Worm (Caenorhabditis elegans) whole organism, L3 larva: ENCODE data around the gene tag-120.
A peak's percentile ranks its signal among the peaks of the same experiment; 100 is the strongest.

Experiments
- R02D3.7 ChIP-seq: fragments of 150-350 bp; optimal IDR thresholded peaks from 2 replicates; lab custom pipeline; 2014; ENCODE audit warnings: missing biosample characterization, missing genetic modification characterization
- ZK546.5 ChIP-seq: sonication (generic microtip); optimal IDR thresholded peaks from 2 replicates; lab custom pipeline; 2017; ENCODE audit warnings: missing biosample characterization, missing genetic modification characterization
- aly-2 ChIP-seq: fragments of 150-350 bp; optimal IDR thresholded peaks from 2 replicates; lab custom pipeline; 2014; ENCODE audit warnings: missing biosample characterization, missing genetic modification characterization
- ama-1 ChIP-seq: fragments of 150-350 bp; optimal IDR thresholded peaks from 2 replicates; lab custom pipeline; 2018
- ceh-82 ChIP-seq: fragments of 150-350 bp; optimal IDR thresholded peaks from 2 replicates; lab custom pipeline; 2014; ENCODE audit warnings: missing biosample characterization, missing genetic modification characterization
- daf-12 ChIP-seq: fragments of 150-350 bp; optimal IDR thresholded peaks from 2 replicates; lab custom pipeline; 2014; ENCODE audit warnings: missing biosample characterization, missing genetic modification reagents, missing genetic modification characterization
- egl-5 ChIP-seq: fragments of 150-350 bp; optimal IDR thresholded peaks from 2 replicates; lab custom pipeline; 2017; ENCODE audit warnings: missing biosample characterization, missing genetic modification reagents, missing genetic modification characterization, inconsistent platforms
- elt-1 ChIP-seq: fragments of 150-350 bp; optimal IDR thresholded peaks from 2 replicates; lab custom pipeline; 2014; ENCODE audit warnings: missing biosample characterization, missing genetic modification characterization
- elt-2 ChIP-seq: sonication (generic microtip); optimal IDR thresholded peaks from 2 replicates; lab custom pipeline; 2016; ENCODE audit warnings: missing genetic modification reagents, mild to moderate bottlenecking, missing genetic modification characterization, missing compliant biosample characterization
- elt-3 ChIP-seq, 3 experiments: fragments of 150-350 bp in 1 of 3; sonication (generic microtip) in 2 of 3; optimal IDR thresholded peaks; 2 replicates in 2 of 3; 4 replicates in 1 of 3; lab custom pipeline; 2014 to 2017; ENCODE audit warnings: missing biosample characterization in 3 of 3, missing genetic modification characterization in 3 of 3
- eor-1 ChIP-seq, 2 experiments: fragments of 150-350 bp; optimal IDR thresholded peaks; 2 replicates each; lab custom pipeline; 2014 to 2018; ENCODE audit warnings: missing biosample characterization in 2 of 2, missing genetic modification characterization in 2 of 2
- fkh-10 ChIP-seq: sonication (generic microtip); optimal IDR thresholded peaks from 2 replicates; lab custom pipeline; 2017; ENCODE audit warnings: missing biosample characterization, missing genetic modification reagents, missing genetic modification characterization
- hmg-11 ChIP-seq: sonication (generic microtip); optimal IDR thresholded peaks from 2 replicates; lab custom pipeline; 2016; ENCODE audit warnings: missing genetic modification characterization, missing compliant biosample characterization
- jun-1 ChIP-seq: fragments of 150-350 bp; optimal IDR thresholded peaks from 2 replicates; lab custom pipeline; 2014; ENCODE audit warnings: missing biosample characterization, missing genetic modification reagents, missing genetic modification characterization
- lin-15B ChIP-seq: fragments of 150-350 bp; optimal IDR thresholded peaks from 2 replicates; lab custom pipeline; 2014; ENCODE audit warnings: missing biosample characterization, missing genetic modification characterization
- lin-39 ChIP-seq: fragments of 150-350 bp; optimal IDR thresholded peaks from 2 replicates; lab custom pipeline; 2018; ENCODE audit warnings: missing biosample characterization, missing genetic modification reagents, missing genetic modification characterization
- lsy-12 ChIP-seq: sonication (generic microtip); optimal IDR thresholded peaks from 2 replicates; lab custom pipeline; 2016; ENCODE audit warnings: mild to moderate bottlenecking, missing genetic modification characterization, missing compliant biosample characterization
- mdl-1 ChIP-seq: fragments of 150-350 bp; optimal IDR thresholded peaks from 2 replicates; lab custom pipeline; 2014; ENCODE audit warnings: missing biosample characterization, missing genetic modification characterization
- mml-1 ChIP-seq: fragments of 150-350 bp; sonication (generic microtip); optimal IDR thresholded peaks from 3 replicates; lab custom pipeline; 2014; ENCODE audit warnings: missing biosample characterization, missing genetic modification characterization
- nhr-11 ChIP-seq: fragments of 150-350 bp; optimal IDR thresholded peaks from 2 replicates; lab custom pipeline; 2014; ENCODE audit warnings: missing biosample characterization, missing genetic modification characterization
- nhr-12 ChIP-seq: fragments of 150-350 bp; optimal IDR thresholded peaks from 2 replicates; lab custom pipeline; 2014; ENCODE audit warnings: missing biosample characterization, missing genetic modification characterization
- nhr-23 ChIP-seq: fragments of 150-350 bp; optimal IDR thresholded peaks from 2 replicates; lab custom pipeline; 2014; ENCODE audit warnings: missing biosample characterization, missing genetic modification reagents, missing genetic modification characterization
- nhr-237 ChIP-seq: fragments of 150-350 bp; optimal IDR thresholded peaks from 2 replicates; lab custom pipeline; 2014; ENCODE audit warnings: missing biosample characterization, missing genetic modification characterization
- nhr-25 ChIP-seq: sonication (generic microtip); optimal IDR thresholded peaks from 2 replicates; lab custom pipeline; 2017; ENCODE audit warnings: missing biosample characterization, missing genetic modification characterization
- nhr-76 ChIP-seq: fragments of 150-350 bp; sonication (generic microtip); optimal IDR thresholded peaks from 5 replicates; lab custom pipeline; 2014; ENCODE audit warnings: missing biosample characterization, missing genetic modification characterization
- nhr-77 ChIP-seq: fragments of 150-350 bp; optimal IDR thresholded peaks from 2 replicates; lab custom pipeline; 2014; ENCODE audit warnings: missing biosample characterization, missing genetic modification characterization
- pha-4 ChIP-seq: fragments of 150-350 bp; optimal IDR thresholded peaks from 2 replicates; lab custom pipeline; 2014; ENCODE audit warnings: missing biosample characterization, missing genetic modification reagents, missing genetic modification characterization
- pqm-1 ChIP-seq: fragments of 150-350 bp; optimal IDR thresholded peaks from 2 replicates; lab custom pipeline; 2017; ENCODE audit warnings: missing biosample characterization, missing genetic modification characterization, inconsistent platforms
- snpc-4 ChIP-seq: fragments of 150-350 bp; optimal IDR thresholded peaks from 2 replicates; lab custom pipeline; 2014; ENCODE audit warnings: missing biosample characterization, missing genetic modification characterization
- tbx-2 ChIP-seq: sonication (generic microtip); optimal IDR thresholded peaks from 2 replicates; lab custom pipeline; 2016; ENCODE audit warnings: mild to moderate bottlenecking, missing genetic modification characterization, missing compliant biosample characterization
- unc-39 ChIP-seq: sonication (generic microtip); optimal IDR thresholded peaks from 4 replicates; lab custom pipeline; 2017; ENCODE audit warnings: missing biosample characterization, missing genetic modification characterization
- unc-62 ChIP-seq: fragments of 150-350 bp; sonication (generic microtip); optimal IDR thresholded peaks from 4 replicates; lab custom pipeline; 2014; ENCODE audit warnings: missing biosample characterization, missing genetic modification reagents, missing genetic modification characterization
- zag-1 ChIP-seq: fragments of 150-350 bp; optimal IDR thresholded peaks from 2 replicates; lab custom pipeline; 2014; ENCODE audit warnings: missing biosample characterization, missing genetic modification characterization
- ztf-11 ChIP-seq: fragments of 150-350 bp; optimal IDR thresholded peaks from 2 replicates; lab custom pipeline; 2014; ENCODE audit warnings: missing biosample characterization, missing genetic modification characterization
- ztf-4 ChIP-seq: fragments of 150-350 bp; optimal IDR thresholded peaks from 2 replicates; lab custom pipeline; 2014; ENCODE audit warnings: missing biosample characterization, missing genetic modification characterization

Gene tag-120

ce11 chrV:9680260-9680659 lies 29.4 kb downstream of the tag-120 start:
- TF ChIP-seq fkh-10 (GFP tag; lab: Kevin White, UChicago) (no peak), nhr-12 (tag; lab: Kevin White, UChicago) (no peak), lsy-12 (tag; lab: Kevin White, UChicago) (no peak), ztf-4 (tag; lab: Kevin White, UChicago) (no peak), hmg-11 (tag; lab: Kevin White, UChicago) (no peak), R02D3.7 (tag; lab: Kevin White, UChicago) (no peak), mml-1 (tag; lab: Kevin White, UChicago) (no peak), nhr-76 (no peak), snpc-4 (tag; lab: Kevin White, UChicago) (no peak), lin-39 (tag; lab: Kevin White, UChicago) (no peak), ztf-11 (tag; lab: Kevin White, UChicago) (no peak), nhr-77 (tag; lab: Kevin White, UChicago) (no peak)

ce11 chrV:9679166-9679565 lies 30.4 kb downstream of the tag-120 start, which contains the start of gene ZK287.9:
TSS of gene ZK287.9 (plus strand) at chrV:9679357.
- TF ChIP-seq mdl-1, result no peak
- no peak for TF ChIP-seq egl-5 (tag; lab: Kevin White, UChicago)
- no peak for TF ChIP-seq snpc-4 (tag; lab: Kevin White, UChicago)
- TF ChIP-seq elt-1 (tag; lab: Kevin White, UChicago), result no peak
- peak; percentile 37 for TF ChIP-seq pqm-1
- no peak for TF ChIP-seq daf-12 (tag; lab: Kevin White, UChicago)
- no peak for TF ChIP-seq nhr-77 (tag; lab: Kevin White, UChicago)
- TF ChIP-seq aly-2 (tag; lab: Kevin White, UChicago), result no peak
- no peak for TF ChIP-seq ZK546.5 (tag; lab: Kevin White, UChicago)
- TF ChIP-seq elt-2 (tag; lab: Kevin White, UChicago), result peak; percentile 67
- TF ChIP-seq nhr-11, result no peak
- no peak for TF ChIP-seq ama-1 (lab: Kevin White, UChicago)
- no peak for TF ChIP-seq nhr-23 (tag; lab: Kevin White, UChicago)
- TF ChIP-seq eor-1 (tag; optimal IDR thresholded peaks at IDR 0.05; lab: Kevin White, UChicago), result no peak

- no peak for TF ChIP-seq ceh-82 (tag; lab: Kevin White, UChicago)
- no peak for TF ChIP-seq ama-1 (lab: Kevin White, UChicago)
- no peak for TF ChIP-seq pqm-1
- no peak for TF ChIP-seq unc-39
- TF ChIP-seq elt-3 (tag; optimal IDR thresholded peaks at IDR 0.05; lab: Kevin White, UChicago), result no peak
- no peak for TF ChIP-seq nhr-11
- no peak for TF ChIP-seq jun-1 (tag; lab: Kevin White, UChicago)
- no peak for TF ChIP-seq nhr-76
- TF ChIP-seq ztf-4 (tag; lab: Kevin White, UChicago), result no peak
- TF ChIP-seq snpc-4 (tag; lab: Kevin White, UChicago), result no peak
- no peak for TF ChIP-seq tbx-2 (tag; lab: Kevin White, UChicago)
- no peak for TF ChIP-seq lin-39 (tag; lab: Kevin White, UChicago)
These were observed 31.6 kb downstream of the tag-120 start, which contains the start of gene cthd-1 for ce11 chrV:9677977-9678376. TSS of gene cthd-1 (plus strand) at chrV:9678277.

ce11 chrV:9673199-9673843 lies 36.3 kb downstream of the tag-120 start, which contains the start of gene sulp-8:
TSS of gene sulp-8 (minus strand) at chrV:9673667.
- TF ChIP-seq nhr-25 (tag; lab: Kevin White, UChicago), result no peak
- peak; percentile 71 for TF ChIP-seq elt-2 (tag; lab: Kevin White, UChicago)
- no peak for TF ChIP-seq zag-1
- TF ChIP-seq nhr-237 (tag; lab: Kevin White, UChicago), result no peak
- no peak for TF ChIP-seq nhr-76
- TF ChIP-seq nhr-77 (tag; lab: Kevin White, UChicago), result no peak
- no peak for TF ChIP-seq mdl-1
- TF ChIP-seq elt-3 (tag; optimal IDR thresholded peaks at IDR 0.05; lab: Kevin White, UChicago), result no peak
- no peak for TF ChIP-seq egl-5 (tag; lab: Kevin White, UChicago)
- TF ChIP-seq lin-15B (tag; lab: Kevin White, UChicago), result no peak
- TF ChIP-seq pha-4 (tag; lab: Kevin White, UChicago), result peak; percentile 51
- no peak for TF ChIP-seq unc-62
- no peak for TF ChIP-seq R02D3.7 (tag; lab: Kevin White, UChicago)
- TF ChIP-seq pqm-1, result no peak
- no peak for TF ChIP-seq daf-12 (tag; lab: Kevin White, UChicago)
- TF ChIP-seq lin-39 (tag; lab: Kevin White, UChicago), result no peak
